Worm (Caenorhabditis elegans): ENCODE data around the gene rps-5.

The rps-5 gene

ce11 chrIV:11149454-11150163 lies 38.8 kb upstream of the rps-5 start, which contains the start of the genes F01G4.6 and pfd-1 (continued):
- TF ChIP-seq F37B4.10 (GFP tag; IDR thresholded peaks at IDR 0.05) (no peak), chd-7 (tag; optimal IDR thresholded peaks at IDR 0.05) (peak; percentile 11), ztf-25 (GFP tag; IDR thresholded peaks at IDR 0.05) (no peak), unc-130 (GFP tag; optimal IDR thresholded peaks at IDR 0.05) (no peak), B0019.2 (GFP tag; conservative IDR thresholded peaks at IDR 0.05) (no peak), efl-1 (GFP tag; optimal IDR thresholded peaks at IDR 0.05) (peak; percentile 50), dpl-1 (GFP tag; optimal IDR thresholded peaks at IDR 0.05) (peak; percentile 43), madf-8 (GFP tag; conservative IDR thresholded peaks at IDR 0.05) (no peak; the same call in 1 of the 2 replicates), tbx-9 (tag; optimal IDR thresholded peaks at IDR 0.05; ENCODE audit: borderline replicate concordance) (no peak), bed-1 (GFP tag; IDR thresholded peaks at IDR 0.05) (no peak), C06A6.2 (GFP tag; conservative IDR thresholded peaks at IDR 0.05) (peak; percentile 87), ama-1 (optimal IDR thresholded peaks at IDR 0.05) (no peak), ama-1 (GFP tag; optimal IDR thresholded peaks at IDR 0.05) (no peak), ZK185.1 (tag; optimal IDR thresholded peaks at IDR 0.05; ENCODE audit: poor library complexity, severe bottlenecking) (peak; percentile 85), lsy-27 (tag; optimal IDR thresholded peaks at IDR 0.05; ENCODE audit: borderline replicate concordance, insufficient read depth) (no peak), F52B5.7 (tag; optimal IDR thresholded peaks at IDR 0.05) (no peak)

ce11 chrIV:11148788-11149366 lies 38.0 kb upstream of the rps-5 start:
- TF ChIP-seq cebp-1 (GFP tag; IDR thresholded peaks at IDR 0.05): no peak
- TF ChIP-seq cebp-1 (tag; optimal IDR thresholded peaks at IDR 0.05): peak; percentile 15
- TF ChIP-seq let-607 (tag; optimal IDR thresholded peaks at IDR 0.05): peak in 1 of 2 experiments; percentile 46
- TF ChIP-seq pbrm-1 (GFP tag; IDR thresholded peaks at IDR 0.05): 0 out of 2 replicates have a peak, but pooled peaks have one; percentile 46
- TF ChIP-seq ceh-40 (GFP tag; IDR thresholded peaks at IDR 0.05): no peak
- peak; percentile 31; the same call in 1 of the 2 replicates for TF ChIP-seq dox-1 (GFP tag; IDR thresholded peaks at IDR 0.05)
- TF ChIP-seq tlf-1 (GFP tag; optimal IDR thresholded peaks at IDR 0.05): no peak
- peak; percentile 74; the same call in 1 of the 2 replicates for TF ChIP-seq nfyb-1 (GFP tag; IDR thresholded peaks at IDR 0.05)
- TF ChIP-seq tbp1 (GFP tag; optimal IDR thresholded peaks at IDR 0.05): peak; percentile 11
- no peak for TF ChIP-seq ets-4 (GFP tag; optimal IDR thresholded peaks at IDR 0.05)
- TF ChIP-seq madf-8 (GFP tag; conservative IDR thresholded peaks at IDR 0.05): no peak
- peak; percentile 18 for TF ChIP-seq ztf-3 (GFP tag; optimal IDR thresholded peaks at IDR 0.05)
- peak; percentile 58 for TF ChIP-seq chd-7 (tag; optimal IDR thresholded peaks at IDR 0.05)
- TF ChIP-seq attf-5 (GFP tag; optimal IDR thresholded peaks at IDR 0.05): peak; percentile 47
- 0 out of 2 replicates have a peak, but pooled peaks have one; percentile 22 for TF ChIP-seq madf-6 (GFP tag; IDR thresholded peaks at IDR 0.05)
- TF ChIP-seq Y95B8A.8 (GFP tag; IDR thresholded peaks at IDR 0.05): 0 out of 2 replicates have a peak, but pooled peaks have one; percentile 8
- peak; percentile 35; the same call in 1 of the 2 replicates for TF ChIP-seq hmg-1.2 (GFP tag; IDR thresholded peaks at IDR 0.05)
- no peak for TF ChIP-seq mcd-1 (GFP tag; IDR thresholded peaks at IDR 0.05)
- peak; percentile 30 for TF ChIP-seq die-1 (tag; optimal IDR thresholded peaks at IDR 0.05)

DNA sequence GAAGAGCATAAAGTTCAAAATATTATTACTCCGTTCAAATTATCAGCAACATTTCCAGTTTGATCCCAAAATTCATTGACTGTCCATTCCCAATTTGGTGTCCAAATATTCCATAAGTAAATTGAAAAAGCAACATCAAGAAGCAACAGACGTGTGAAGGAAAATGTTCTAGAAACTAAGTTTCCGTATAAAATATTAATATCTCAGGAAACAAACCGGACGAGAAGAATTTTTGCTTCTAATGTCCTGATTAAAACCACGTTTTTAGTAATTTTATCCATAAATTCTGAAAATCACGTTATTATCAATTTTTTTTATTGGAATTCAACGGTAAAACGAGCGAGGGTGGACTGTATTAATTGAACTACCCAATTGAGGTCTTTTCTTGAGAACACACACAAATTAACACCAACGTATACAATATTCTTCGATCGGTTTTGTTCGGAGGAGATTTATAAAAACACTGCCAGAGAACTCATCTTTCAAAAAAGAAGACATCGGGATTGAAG lies 36.2 kb upstream of the rps-5 start, which contains the start of gene pigq-1:
pigq-1 (minus strand) TSS at position 286 of the 509 bp plus-strand sequence.
- TF ChIP-seq ztf-3 (GFP tag; optimal IDR thresholded peaks at IDR 0.05) (peak; percentile 43), D2030.7 (GFP tag; IDR thresholded peaks at IDR 0.05) (0 out of 2 replicates have a peak, but pooled peaks have one; percentile 19), madf-6 (GFP tag; IDR thresholded peaks at IDR 0.05) (peak; percentile 66), attf-3 (GFP tag; conservative IDR thresholded peaks at IDR 0.05) (no peak), ama-1 (optimal IDR thresholded peaks at IDR 0.05) (peak; percentile 90), ama-1 (GFP tag; optimal IDR thresholded peaks at IDR 0.05) (no peak), ceh-100 (GFP tag; IDR thresholded peaks at IDR 0.05) (0 out of 2 replicates have a peak, but pooled peaks have one; percentile 25), ztf-26 (tag; optimal IDR thresholded peaks at IDR 0.05) (peak; percentile 39), ceh-79 (tag; optimal IDR thresholded peaks at IDR 0.05) (no peak), madf-8 (GFP tag; conservative IDR thresholded peaks at IDR 0.05) (no peak), Y53G8AR.9 (GFP tag; conservative IDR thresholded peaks at IDR 0.05) (peak; percentile 84), lin-54 (GFP tag; optimal IDR thresholded peaks at IDR 0.05) (no peak), gei-17 (GFP tag; optimal IDR thresholded peaks at IDR 0.05) (no peak), unc-62 (GFP tag; optimal IDR thresholded peaks at IDR 0.05) (no peak), zim-3 (tag; optimal IDR thresholded peaks at IDR 0.05) (peak; percentile 38), hlh-12 (tag; optimal IDR thresholded peaks at IDR 0.05) (no peak), nhr-120 (GFP tag; IDR thresholded peaks at IDR 0.05) (no peak)

All from whole organism, young adult.